Fruit fly (Drosophila melanogaster) whole organism, adult: ENCODE measurements around the gene CG31140.
A peak's percentile ranks its signal among the peaks of the same experiment; 100 is the strongest.

ENCODE experiments used
- CG11617 ChIP-seq: fragments of 200-800 bp; sonication (Bioruptor generic); optimal IDR thresholded peaks from 2 replicates; lab custom pipeline; 2017; ENCODE audit warnings: mild to moderate bottlenecking, missing biosample characterization, missing genetic modification reagents, missing genetic modification characterization
- CG14711 ChIP-seq: fragments of 200-800 bp; sonication (Bioruptor generic); optimal IDR thresholded peaks from 2 replicates; lab custom pipeline; 2018; ENCODE audit warnings: missing biosample characterization, mild to moderate bottlenecking, missing genetic modification characterization, moderate library complexity
- cic ChIP-seq: fragments of 200-800 bp; sonication (Bioruptor generic); optimal IDR thresholded peaks from 2 replicates; lab custom pipeline; 2017; ENCODE audit warnings: missing biosample characterization, mild to moderate bottlenecking, missing genetic modification characterization, moderate library complexity

DNA sequence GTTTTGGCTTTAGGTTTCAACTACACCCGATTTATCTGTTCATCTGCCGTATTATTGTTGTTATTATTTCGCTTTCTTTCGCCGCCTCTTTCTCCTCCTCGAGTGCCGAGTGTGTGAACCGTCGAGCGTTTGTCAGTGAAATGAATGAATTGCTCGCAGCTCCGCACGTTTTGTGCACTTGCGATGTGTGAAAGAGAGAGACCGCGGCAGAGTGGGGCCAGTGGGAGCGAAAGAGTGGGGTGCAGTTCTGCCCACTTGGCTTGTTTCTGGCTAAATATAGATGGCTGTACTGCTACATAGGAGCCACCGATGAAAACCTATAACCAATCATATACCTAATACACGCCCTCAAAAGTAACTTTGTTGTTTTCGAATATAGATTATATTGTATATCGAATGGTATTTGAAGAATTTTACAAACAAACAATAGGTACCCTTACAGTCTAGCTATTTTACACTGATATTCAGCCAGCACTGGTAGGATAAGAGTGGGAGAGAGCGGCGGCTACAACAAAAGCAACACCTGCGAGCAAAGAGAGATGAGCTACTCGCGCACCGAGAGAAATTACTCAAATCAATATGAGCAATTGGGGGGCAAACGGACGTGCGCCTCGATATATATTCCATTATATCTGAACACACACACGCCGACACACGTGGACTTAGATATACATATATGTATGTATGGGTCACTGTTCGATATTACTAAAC lies 43.6 kb downstream of the CG31140 start:
- peak; percentile 58 for TF ChIP-seq cic (GFP tag; lab: Kevin White, UChicago)
- no peak for TF ChIP-seq CG14711 (tag; lab: Kevin White, UChicago)
- peak; percentile 35 for TF ChIP-seq CG11617
